Worm (Caenorhabditis elegans): Measurements from ENCODE around the gene F44D12.6.

Gene F44D12.6

ce11 chrIV:10068266-10068665 lies 35.1 kb downstream of the F44D12.6 start:
- TF ChIP-seq B0310.2 (tag; optimal IDR thresholded peaks at IDR 0.05) (no peak), pes-1 (GFP tag; IDR thresholded peaks at IDR 0.05) (no peak), ets-7 (tag; optimal IDR thresholded peaks at IDR 0.05) (no peak), aly-1 (tag; optimal IDR thresholded peaks at IDR 0.05) (no peak), tbx-37 (GFP tag; conservative IDR thresholded peaks at IDR 0.05) (no peak), tra-4 (tag; optimal IDR thresholded peaks at IDR 0.05) (no peak), hmbx-1 (tag; optimal IDR thresholded peaks at IDR 0.05) (no peak), hnd-1 (tag; optimal IDR thresholded peaks at IDR 0.05) (no peak), ceh-36 (tag; optimal IDR thresholded peaks at IDR 0.05) (no peak), flt-1 (GFP tag; IDR thresholded peaks at IDR 0.05) (no peak), scrt-1 (GFP tag; IDR thresholded peaks at IDR 0.05) (no peak), ceh-13 (GFP tag; optimal IDR thresholded peaks at IDR 0.05) (no peak), tbx-11 (GFP tag; IDR thresholded peaks at IDR 0.05) (no peak), sea-1 (GFP tag; conservative IDR thresholded peaks at IDR 0.05) (no peak), ama-1 (optimal IDR thresholded peaks at IDR 0.05) (no peak)

- no peak for TF ChIP-seq ama-1 (optimal IDR thresholded peaks at IDR 0.05)
- no peak for TF ChIP-seq sea-1 (GFP tag; conservative IDR thresholded peaks at IDR 0.05)
- TF ChIP-seq tbx-37 (GFP tag; conservative IDR thresholded peaks at IDR 0.05) = no peak
- no peak for TF ChIP-seq tra-4 (tag; optimal IDR thresholded peaks at IDR 0.05)
- no peak for TF ChIP-seq hmbx-1 (tag; optimal IDR thresholded peaks at IDR 0.05)
Observed at ce11 chrIV:10072527-10072926, 39.4 kb downstream of the F44D12.6 start, which contains the start of gene W01B6.3. Gene W01B6.3 (minus strand): TSS chrIV:10072627.

ce11 chrIV:10075034-10075510 lies 41.9 kb downstream of the F44D12.6 start, which contains the start of the genes ttbk-4 and W01B6.4:
Gene ttbk-4 (minus strand): TSS chrIV:10075134.
Gene W01B6.4 (plus strand): TSS chrIV:10075460.
- no peak for TF ChIP-seq ets-7 (tag; optimal IDR thresholded peaks at IDR 0.05)
- no peak for TF ChIP-seq flt-1 (GFP tag; IDR thresholded peaks at IDR 0.05)

- no peak for TF ChIP-seq hmbx-1 (tag; optimal IDR thresholded peaks at IDR 0.05)
Observed at ce11 chrIV:10075899-10076298, 42.7 kb downstream of the F44D12.6 start, which contains the start of gene W01B6.5. Gene W01B6.5 (plus strand): TSS chrIV:10076199.

ce11 chrIV:10078003-10078402 lies 44.9 kb downstream of the F44D12.6 start:
- no peak for TF ChIP-seq hmg-4 (GFP tag; optimal IDR thresholded peaks at IDR 0.05)
- TF ChIP-seq F13C5.2 (tag; optimal IDR thresholded peaks at IDR 0.05) = no peak
- no peak for TF ChIP-seq hnd-1 (tag; optimal IDR thresholded peaks at IDR 0.05)
- no peak for TF ChIP-seq ceh-36 (tag; optimal IDR thresholded peaks at IDR 0.05)
- TF ChIP-seq flt-1 (GFP tag; IDR thresholded peaks at IDR 0.05) = no peak
- TF ChIP-seq ets-7 (tag; optimal IDR thresholded peaks at IDR 0.05) = no peak
- TF ChIP-seq B0310.2 (tag; optimal IDR thresholded peaks at IDR 0.05) = no peak
- no peak for TF ChIP-seq pes-1 (GFP tag; IDR thresholded peaks at IDR 0.05)
- no peak for TF ChIP-seq ceh-13 (GFP tag; optimal IDR thresholded peaks at IDR 0.05)
- no peak for TF ChIP-seq aly-1 (tag; optimal IDR thresholded peaks at IDR 0.05)
- no peak for TF ChIP-seq tbx-37 (GFP tag; conservative IDR thresholded peaks at IDR 0.05)
- no peak for TF ChIP-seq hmbx-1 (tag; optimal IDR thresholded peaks at IDR 0.05)
- no peak for TF ChIP-seq ama-1 (optimal IDR thresholded peaks at IDR 0.05)
- no peak for TF ChIP-seq sea-1 (GFP tag; conservative IDR thresholded peaks at IDR 0.05)
- no peak for TF ChIP-seq tra-4 (tag; optimal IDR thresholded peaks at IDR 0.05)
- no peak for TF ChIP-seq scrt-1 (GFP tag; IDR thresholded peaks at IDR 0.05)
- TF ChIP-seq tbx-11 (GFP tag; IDR thresholded peaks at IDR 0.05) = no peak

ce11 chrIV:10080816-10081215 lies 47.7 kb downstream of the F44D12.6 start, which contains the start of gene W01B6.6:
Gene W01B6.6 (plus strand): TSS chrIV:10081116.
- TF ChIP-seq ceh-13 (GFP tag; optimal IDR thresholded peaks at IDR 0.05) (no peak), ceh-36 (tag; optimal IDR thresholded peaks at IDR 0.05) (no peak), pes-1 (GFP tag; IDR thresholded peaks at IDR 0.05) (no peak), ets-7 (tag; optimal IDR thresholded peaks at IDR 0.05) (no peak), scrt-1 (GFP tag; IDR thresholded peaks at IDR 0.05) (no peak), flt-1 (GFP tag; IDR thresholded peaks at IDR 0.05) (no peak), tbx-11 (GFP tag; IDR thresholded peaks at IDR 0.05) (no peak), F13C5.2 (tag; optimal IDR thresholded peaks at IDR 0.05) (no peak), hmg-4 (GFP tag; optimal IDR thresholded peaks at IDR 0.05) (no peak), ama-1 (optimal IDR thresholded peaks at IDR 0.05) (no peak), tbx-37 (GFP tag; conservative IDR thresholded peaks at IDR 0.05) (no peak), sea-1 (GFP tag; conservative IDR thresholded peaks at IDR 0.05) (no peak), tra-4 (tag; optimal IDR thresholded peaks at IDR 0.05) (no peak), aly-1 (tag; optimal IDR thresholded peaks at IDR 0.05) (no peak), hmbx-1 (tag; optimal IDR thresholded peaks at IDR 0.05) (no peak), hnd-1 (tag; optimal IDR thresholded peaks at IDR 0.05) (no peak), B0310.2 (tag; optimal IDR thresholded peaks at IDR 0.05) (no peak)
